Fruit fly (Drosophila melanogaster): ENCODE data around the gene CG14298.

The CG14298 gene

dm6 chr3R:18923802-18924635, 48.7 kb downstream of the CG14298 start (continued):
- TF ChIP-seq CG11504 (tag; optimal IDR thresholded peaks at IDR 0.05) (peak; percentile 26), z (GFP tag; IDR thresholded peaks at IDR 0.05) (peak; percentile 39; the same call in 1 of the 3 replicates), Abd-B (GFP tag; optimal IDR thresholded peaks at IDR 0.05) (no peak), ato (GFP tag; IDR thresholded peaks at IDR 0.05; ENCODE audit: partially characterized antibody) (0 out of 2 replicates have a peak, but pooled peaks have one; percentile 9), CG4820 (GFP tag; optimal IDR thresholded peaks at IDR 0.05) (no peak), C15 (GFP tag; IDR thresholded peaks at IDR 0.05) (no peak), ci (GFP tag; IDR thresholded peaks at IDR 0.05) (peak; percentile 66; the same call in 2 of the 3 replicates), Deaf1 (tag; optimal IDR thresholded peaks at IDR 0.05) (no peak), da (GFP tag; optimal IDR thresholded peaks at IDR 0.05) (peak; percentile 50)

- TF ChIP-seq vvl (GFP tag; IDR thresholded peaks at IDR 0.05): no peak
- peak; percentile 94 for TF ChIP-seq CG6254 (GFP tag; optimal IDR thresholded peaks at IDR 0.05)
Observed at dm6 chr3R:18924636-18924977, 49.3 kb downstream of the CG14298 start.
